Fruit fly (Drosophila melanogaster): Measurements from ENCODE around the gene CG18178.

The CG18178 gene

dm6 chr3L:9692892-9693551 lies 25.9 kb downstream of the CG18178 start (continued):
- TF ChIP-seq psq (GFP tag; optimal IDR thresholded peaks at IDR 0.05) (peak; percentile 84), Dek (tag; optimal IDR thresholded peaks at IDR 0.05) (peak; percentile 94), CG1602 (GFP tag; optimal IDR thresholded peaks at IDR 0.05) (peak; percentile 95), H15 (GFP tag; IDR thresholded peaks at IDR 0.05) (peak; percentile 76), Med (GFP tag) (peak; percentile 99), CG1832 (GFP tag; optimal IDR thresholded peaks at IDR 0.05) (peak; percentile 48), twi (tag; optimal IDR thresholded peaks at IDR 0.05) (peak; percentile 91), Hmr (GFP tag; optimal IDR thresholded peaks at IDR 0.05) (peak; percentile 97), bcd (GFP tag; optimal IDR thresholded peaks at IDR 0.05) (peak; percentile 98), CG12769 (tag; optimal IDR thresholded peaks at IDR 0.05) (peak; percentile 83), org-1 (GFP tag; optimal IDR thresholded peaks at IDR 0.05) (peak; percentile 97), CG18476 (GFP tag; optimal IDR thresholded peaks at IDR 0.05) (peak; percentile 97), CG11723 (GFP tag; optimal IDR thresholded peaks at IDR 0.05) (peak; percentile 95), dati (GFP tag; IDR thresholded peaks at IDR 0.05) (peak; percentile 26; the same call in 1 of the 2 replicates), ssp (GFP tag; IDR thresholded peaks at IDR 0.05) (peak; percentile 87), fd3F (GFP tag; optimal IDR thresholded peaks at IDR 0.05) (peak; percentile 93), cwo (GFP tag; optimal IDR thresholded peaks at IDR 0.05) (peak; percentile 97), CG32532 (GFP tag; IDR thresholded peaks at IDR 0.05) (peak; percentile 89), D19A (tag; optimal IDR thresholded peaks at IDR 0.05) (peak; percentile 99), zf30C (GFP tag; optimal IDR thresholded peaks at IDR 0.05) (no peak), Camta (GFP tag; optimal IDR thresholded peaks at IDR 0.05) (peak; percentile 96), klu (GFP tag; IDR thresholded peaks at IDR 0.05) (peak; percentile 88), Scr (GFP tag; IDR thresholded peaks at IDR 0.05; ENCODE audit: partially characterized antibody) (no peak), CG3163 (GFP tag; optimal IDR thresholded peaks at IDR 0.05) (peak; percentile 79), Abd-B (GFP tag; optimal IDR thresholded peaks at IDR 0.05) (peak; percentile 95), CG6654 (GFP tag; optimal IDR thresholded peaks at IDR 0.05) (peak; percentile 91), Chrac-16 (GFP tag; optimal IDR thresholded peaks at IDR 0.05) (peak; percentile 95), disco-r (GFP tag; optimal IDR thresholded peaks at IDR 0.05) (peak; percentile 95), Hr39 (optimal IDR thresholded peaks at IDR 0.05) (no peak), CG2116 (GFP tag; optimal IDR thresholded peaks at IDR 0.05) (peak; percentile 78), CG1529 (GFP tag; optimal IDR thresholded peaks at IDR 0.05) (peak; percentile 96), tll (GFP tag; optimal IDR thresholded peaks at IDR 0.05) (peak; percentile 19 to 34), CG6765 (GFP tag; optimal IDR thresholded peaks at IDR 0.05) (peak; percentile 95), CG8290 (GFP tag; optimal IDR thresholded peaks at IDR 0.05) (peak; percentile 95), CG8290 (tag; optimal IDR thresholded peaks at IDR 0.05) (peak; percentile 58 to 88), chn (GFP tag; optimal IDR thresholded peaks at IDR 0.05) (peak; percentile 96), Dll (GFP tag; IDR thresholded peaks at IDR 0.05; ENCODE audit: partially characterized antibody) (no peak), CG8944 (GFP tag; optimal IDR thresholded peaks at IDR 0.05) (peak; percentile 96), amos (GFP tag; IDR thresholded peaks at IDR 0.05; ENCODE audit: partially characterized antibody) (no peak), sim (GFP tag; IDR thresholded peaks at IDR 0.05) (peak; percentile 51; the same call in 1 of the 2 replicates), fd102C (GFP tag; optimal IDR thresholded peaks at IDR 0.05) (peak; percentile 16), CG9609 (GFP tag; optimal IDR thresholded peaks at IDR 0.05) (peak; percentile 97), bigmax (GFP tag; optimal IDR thresholded peaks at IDR 0.05) (peak; percentile 89), CG15479 (GFP tag; optimal IDR thresholded peaks at IDR 0.05) (no peak), CG12744 (GFP tag; optimal IDR thresholded peaks at IDR 0.05) (peak; percentile 93), corto (GFP tag; optimal IDR thresholded peaks at IDR 0.05) (peak; percentile 56), Myb (GFP tag; optimal IDR thresholded peaks at IDR 0.05) (peak; percentile 89), Opbp (GFP tag; IDR thresholded peaks at IDR 0.05; ENCODE audit: partially characterized antibody) (no peak), CG4424 (GFP tag; optimal IDR thresholded peaks at IDR 0.05) (peak; percentile 97), CG4360 (GFP tag; IDR thresholded peaks at IDR 0.05) (no peak)

Measured in whole organism, embryonic.